Worm (Caenorhabditis elegans): ENCODE results near the gene rig-1.

ce11 chrX:8708053-8708452 is 47.6 kb downstream of the rig-1 start, which contains the start of gene F53A9.3:
- no peak for TF ChIP-seq blmp-1 (tag; optimal IDR thresholded peaks at IDR 0.05)
- TF ChIP-seq unc-130 (tag; optimal IDR thresholded peaks at IDR 0.05), result no peak
- TF ChIP-seq pqm-1 (tag; optimal IDR thresholded peaks at IDR 0.05), result no peak
- no peak for TF ChIP-seq elt-2 (tag; optimal IDR thresholded peaks at IDR 0.05)
- no peak for TF ChIP-seq aly-2 (tag; optimal IDR thresholded peaks at IDR 0.05)

Measured in whole organism, L1 larva.